Worm (Caenorhabditis elegans) whole organism, L2 larva: ENCODE measurements around the gene cthd-1.

ENCODE experiments used
- R02D3.7 ChIP-seq: fragments of 150-350 bp; optimal IDR thresholded peaks from 2 replicates; lab custom pipeline; 2014; ENCODE audit warnings: missing biosample characterization, missing genetic modification characterization
- alr-1 ChIP-seq: fragments of 150-350 bp; optimal IDR thresholded peaks from 2 replicates; lab custom pipeline; 2014; ENCODE audit warnings: missing biosample characterization, missing genetic modification characterization
- aly-2 ChIP-seq: fragments of 150-350 bp; optimal IDR thresholded peaks from 2 replicates; lab custom pipeline; 2014; ENCODE audit warnings: missing biosample characterization, missing genetic modification characterization
- ama-1 ChIP-seq: fragments of 150-350 bp; optimal IDR thresholded peaks from 2 replicates; lab custom pipeline; 2018; ENCODE audit warnings: inconsistent platforms
- blmp-1 ChIP-seq: sonication (generic microtip); optimal IDR thresholded peaks from 2 replicates; lab custom pipeline; 2017; ENCODE audit warnings: missing genetic modification characterization, mild to moderate bottlenecking, missing compliant biosample characterization, antibody characterized with exemption, moderate library complexity; ENCODE audit not compliant: insufficient read depth
- ceh-16 ChIP-seq: fragments of 150-350 bp; optimal IDR thresholded peaks from 2 replicates; lab custom pipeline; 2014; ENCODE audit warnings: missing biosample characterization, missing genetic modification characterization
- crh-2 ChIP-seq: sonication (generic microtip); optimal IDR thresholded peaks from 2 replicates; lab custom pipeline; 2017; ENCODE audit warnings: missing biosample characterization, missing genetic modification characterization
- dmd-4 ChIP-seq: sonication (generic microtip); optimal IDR thresholded peaks from 2 replicates; lab custom pipeline; 2017; ENCODE audit warnings: missing biosample characterization, missing genetic modification characterization
- egl-27 ChIP-seq: sonication (generic microtip); optimal IDR thresholded peaks from 3 replicates; lab custom pipeline; 2017; ENCODE audit warnings: missing biosample characterization, missing genetic modification reagents, missing genetic modification characterization
- fos-1 ChIP-seq: fragments of 150-350 bp; optimal IDR thresholded peaks from 2 replicates; lab custom pipeline; 2014; ENCODE audit warnings: missing biosample characterization, missing genetic modification characterization
- gmeb-1 ChIP-seq: fragments of 150-350 bp; optimal IDR thresholded peaks from 2 replicates; lab custom pipeline; 2014; ENCODE audit warnings: missing biosample characterization, missing genetic modification characterization
- lin-11 ChIP-seq: fragments of 150-350 bp; sonication (generic microtip); optimal IDR thresholded peaks from 2 replicates; lab custom pipeline; 2014; ENCODE audit warnings: missing biosample characterization, missing genetic modification characterization, inconsistent platforms, mixed read lengths
- lin-13 ChIP-seq: fragments of 150-350 bp; optimal IDR thresholded peaks from 2 replicates; lab custom pipeline; 2014; ENCODE audit warnings: missing biosample characterization, missing genetic modification reagents, missing genetic modification characterization
- lin-39 ChIP-seq: fragments of 150-350 bp; optimal IDR thresholded peaks from 2 replicates; lab custom pipeline; 2014; ENCODE audit warnings: missing biosample characterization, missing genetic modification reagents, missing genetic modification characterization
- lsy-2 ChIP-seq, 2 experiments: fragments of 150-350 bp in 1 of 2; sonication (generic microtip) in 1 of 2; optimal IDR thresholded peaks; 2 replicates each; lab custom pipeline; 2014 to 2017; ENCODE audit warnings: missing biosample characterization in 2 of 2, missing genetic modification characterization in 2 of 2
- mab-5 ChIP-seq: fragments of 150-350 bp; optimal IDR thresholded peaks from 2 replicates; lab custom pipeline; 2014; ENCODE audit warnings: missing biosample characterization, missing genetic modification characterization
- mbf-1 ChIP-seq: sonication (generic microtip); optimal IDR thresholded peaks from 2 replicates; lab custom pipeline; 2017; ENCODE audit warnings: missing biosample characterization, missing genetic modification characterization
- nhr-11 ChIP-seq: fragments of 150-350 bp; optimal IDR thresholded peaks from 2 replicates; lab custom pipeline; 2014; ENCODE audit warnings: missing biosample characterization, missing genetic modification characterization
- nhr-12 ChIP-seq: fragments of 150-350 bp; optimal IDR thresholded peaks from 2 replicates; lab custom pipeline; 2014; ENCODE audit warnings: missing biosample characterization, missing genetic modification characterization
- nhr-129 ChIP-seq: fragments of 150-350 bp; optimal IDR thresholded peaks from 2 replicates; lab custom pipeline; 2014; ENCODE audit warnings: missing biosample characterization, missing genetic modification characterization
- nhr-23 ChIP-seq: fragments of 150-350 bp; optimal IDR thresholded peaks from 2 replicates; lab custom pipeline; 2014; ENCODE audit warnings: missing biosample characterization, missing genetic modification reagents, missing genetic modification characterization
- nhr-25 ChIP-seq: fragments of 150-350 bp; sonication (generic microtip); optimal IDR thresholded peaks from 3 replicates; lab custom pipeline; 2014; ENCODE audit warnings: missing biosample characterization, missing genetic modification characterization
- nhr-6 ChIP-seq: fragments of 150-350 bp; optimal IDR thresholded peaks from 2 replicates; lab custom pipeline; 2014; ENCODE audit warnings: missing biosample characterization, missing genetic modification characterization
- peb-1 ChIP-seq: fragments of 150-350 bp; optimal IDR thresholded peaks from 2 replicates; lab custom pipeline; 2014; ENCODE audit warnings: missing biosample characterization, missing genetic modification characterization
- sem-4 ChIP-seq: fragments of 150-350 bp; optimal IDR thresholded peaks from 2 replicates; lab custom pipeline; 2014; ENCODE audit warnings: missing biosample characterization, missing genetic modification reagents, missing genetic modification characterization
- snpc-4 ChIP-seq: fragments of 150-350 bp; optimal IDR thresholded peaks from 2 replicates; lab custom pipeline; 2014; ENCODE audit warnings: missing biosample characterization, missing genetic modification characterization
- unc-39 ChIP-seq: fragments of 150-350 bp; optimal IDR thresholded peaks from 2 replicates; lab custom pipeline; 2014; ENCODE audit warnings: missing biosample characterization, missing genetic modification characterization
- unc-62 ChIP-seq: fragments of 150-350 bp; optimal IDR thresholded peaks from 2 replicates; lab custom pipeline; 2014; ENCODE audit warnings: missing biosample characterization, missing genetic modification reagents, missing genetic modification characterization
- zag-1 ChIP-seq: fragments of 150-350 bp; optimal IDR thresholded peaks from 2 replicates; lab custom pipeline; 2014; ENCODE audit warnings: missing biosample characterization, missing genetic modification characterization
- ztf-1 ChIP-seq: fragments of 200-800 bp; sonication (Bioruptor generic); conservative IDR thresholded peaks from 2 replicates; pipeline ENCODE4 v1.3.6; 2022; ENCODE audit warnings: missing genetic modification characterization, missing compliant biosample characterization
- ztf-11 ChIP-seq: sonication (generic microtip); optimal IDR thresholded peaks from 2 replicates; lab custom pipeline; 2017; ENCODE audit warnings: missing biosample characterization, missing genetic modification characterization

Gene cthd-1

ce11 chrV:9706592-9706991, 28.5 kb downstream of the cthd-1 start:
- TF ChIP-seq nhr-129 (tag; lab: Kevin White, UChicago): no peak
- no peak for TF ChIP-seq nhr-25 (tag; lab: Kevin White, UChicago)
- no peak for TF ChIP-seq lin-13 (GFP tag; lab: Kevin White, UChicago)
- no peak for TF ChIP-seq ztf-11
- no peak for TF ChIP-seq ceh-16
- no peak for TF ChIP-seq zag-1 (tag; lab: Kevin White, UChicago)
- no peak for TF ChIP-seq mbf-1 (tag; lab: Kevin White, UChicago)
- TF ChIP-seq gmeb-1: no peak
- TF ChIP-seq alr-1 (tag; lab: Kevin White, UChicago): no peak
- no peak for TF ChIP-seq sem-4 (tag; lab: Kevin White, UChicago)
- TF ChIP-seq nhr-12 (tag; lab: Kevin White, UChicago): no peak
- TF ChIP-seq crh-2 (tag; lab: Kevin White, UChicago): no peak
- TF ChIP-seq lin-11 (tag; lab: Kevin White, UChicago): no peak
- TF ChIP-seq lsy-2 (tag; optimal IDR thresholded peaks at IDR 0.05; lab: Kevin White, UChicago): no peak
- TF ChIP-seq dmd-4 (tag; lab: Kevin White, UChicago): no peak
- TF ChIP-seq egl-27: no peak
- TF ChIP-seq nhr-11 (tag; lab: Kevin White, UChicago): no peak
- no peak for TF ChIP-seq aly-2 (tag; lab: Kevin White, UChicago)
- TF ChIP-seq, all 48 proteins: peak for 0

DNA sequence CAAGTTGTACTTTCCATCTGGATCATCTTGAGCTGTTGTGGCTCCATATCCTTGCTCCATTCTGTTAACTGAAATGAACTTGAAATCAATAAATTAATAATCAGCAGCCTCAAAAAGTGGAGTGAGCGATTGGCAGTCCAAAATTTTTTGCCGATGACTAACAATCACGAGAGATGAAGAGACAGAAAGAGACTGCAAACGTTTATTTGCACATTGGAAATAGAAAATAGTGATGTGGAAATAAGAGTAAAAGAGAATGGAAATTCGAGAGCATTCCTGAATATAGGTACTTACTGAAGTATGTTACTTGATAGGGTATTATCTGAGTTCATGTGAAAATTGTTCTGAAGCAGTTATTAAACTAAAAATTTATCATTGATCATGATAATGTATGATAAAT, 31.7 kb downstream of the cthd-1 start, which contains the start of gene tag-120:
Gene tag-120 (minus strand): TSS at position 68 of the 400 bp plus-strand sequence.
- TF ChIP-seq ceh-16 (no peak), fos-1 (tag; lab: Kevin White, UChicago) (peak; percentile 83)

DNA sequence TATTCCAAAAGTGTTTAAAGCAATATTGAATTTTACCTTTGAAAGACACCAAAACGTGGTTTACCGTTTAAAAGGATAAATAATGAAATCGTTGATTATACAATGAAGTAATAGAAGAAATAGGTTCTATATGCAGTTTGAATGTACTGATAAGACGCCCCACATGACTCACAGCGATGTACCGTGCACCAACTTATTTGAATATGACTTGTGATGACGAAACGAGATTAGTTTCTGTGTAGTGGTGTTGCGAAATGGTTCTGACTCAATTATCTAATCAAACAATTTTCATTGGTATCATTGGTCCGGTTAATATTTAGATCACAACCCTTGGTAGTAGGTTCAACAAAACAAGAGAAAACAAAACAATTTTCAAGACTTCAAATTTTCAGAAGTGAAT, 33.1 kb downstream of the cthd-1 start:
- no peak for TF ChIP-seq unc-39 (tag; lab: Kevin White, UChicago)
- no peak for TF ChIP-seq unc-62 (GFP tag; lab: Kevin White, UChicago)
- TF ChIP-seq fos-1 (tag; lab: Kevin White, UChicago): peak; percentile 92
- peak; percentile 21 for TF ChIP-seq crh-2 (tag; lab: Kevin White, UChicago)

- TF ChIP-seq crh-2 (tag; lab: Kevin White, UChicago): no peak
- TF ChIP-seq nhr-11 (tag; lab: Kevin White, UChicago): no peak
- no peak for TF ChIP-seq egl-27
- no peak for TF ChIP-seq ztf-1 (GFP tag; lab: Robert Waterston, UW)
- TF ChIP-seq fos-1 (tag; lab: Kevin White, UChicago): peak; percentile 80
Measured at ce11 chrV:9712418-9713173, 34.5 kb downstream of the cthd-1 start.

DNA sequence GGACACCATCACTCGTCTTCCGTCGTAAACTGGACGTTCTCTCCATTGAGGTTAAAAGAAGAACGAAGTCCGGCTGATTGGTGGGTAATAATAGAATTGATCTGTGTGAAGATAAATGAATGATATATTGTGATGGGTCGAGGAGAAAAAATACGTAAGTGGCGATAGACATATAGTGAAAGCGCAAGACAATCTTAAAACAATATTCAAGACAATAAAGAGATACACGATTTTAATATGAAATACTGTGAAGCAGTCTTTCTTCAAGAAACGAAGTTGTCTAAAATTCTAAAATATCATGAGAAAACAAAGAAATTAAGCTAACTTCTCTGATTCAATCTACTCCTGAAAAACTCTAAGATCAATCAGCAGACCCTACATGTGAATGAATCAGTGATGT, 35.5 kb downstream of the cthd-1 start, which contains the start of gene F40F9.10:
Gene F40F9.10 (minus strand): TSS at position 101 of the 400 bp plus-strand sequence.
- TF ChIP-seq nhr-6 (tag; lab: Kevin White, UChicago): no peak
- TF ChIP-seq unc-39 (tag; lab: Kevin White, UChicago): no peak
- no peak for TF ChIP-seq snpc-4 (tag; lab: Kevin White, UChicago)
- TF ChIP-seq nhr-11 (tag; lab: Kevin White, UChicago): no peak
- no peak for TF ChIP-seq nhr-129 (tag; lab: Kevin White, UChicago)
- TF ChIP-seq lsy-2 (tag; optimal IDR thresholded peaks at IDR 0.05; lab: Kevin White, UChicago): no peak
- TF ChIP-seq zag-1 (tag; lab: Kevin White, UChicago): no peak
- TF ChIP-seq peb-1 (tag; lab: Kevin White, UChicago): no peak
- TF ChIP-seq blmp-1 (tag; lab: Kevin White, UChicago): no peak
- no peak for TF ChIP-seq R02D3.7 (tag; lab: Kevin White, UChicago)
- no peak for TF ChIP-seq mab-5 (tag; lab: Kevin White, UChicago)
- no peak for TF ChIP-seq ama-1 (lab: Kevin White, UChicago)
- TF ChIP-seq lin-39 (tag; lab: Kevin White, UChicago): no peak
- TF ChIP-seq gmeb-1: no peak
- no peak for TF ChIP-seq nhr-23 (tag; lab: Kevin White, UChicago)
- no peak for TF ChIP-seq unc-62 (GFP tag; lab: Kevin White, UChicago)
